Fruit fly (Drosophila melanogaster) whole organism, embryonic: ENCODE data around the gene NFAT.

ENCODE experiments used
- CG11504 ChIP-seq: fragments of 200-800 bp; sonication (Bioruptor generic); optimal IDR thresholded peaks from 3 replicates; lab custom pipeline; 2019; ENCODE audit warnings: missing biosample characterization, mild to moderate bottlenecking, missing genetic modification characterization, moderate library complexity
- CG11696 ChIP-seq: fragments of 200-800 bp; sonication (Bioruptor generic); IDR thresholded peaks from 2 replicates; pipeline ENCODE4 v1.3.6; 2022; ENCODE audit warnings: missing biosample characterization, missing genetic modification characterization
- CG11723 ChIP-seq: fragments of 200-800 bp; sonication (Bioruptor generic); optimal IDR thresholded peaks from 2 replicates; lab custom pipeline; 2017; ENCODE audit warnings: missing biosample characterization, mild to moderate bottlenecking, missing genetic modification characterization
- CG12104 ChIP-seq: fragments of 200-800 bp; sonication (Bioruptor generic); optimal IDR thresholded peaks from 3 replicates; lab custom pipeline; 2016; ENCODE audit warnings: missing biosample characterization, missing genetic modification characterization
- CG13775 ChIP-seq: fragments of 200-800 bp; sonication (Bioruptor generic); optimal IDR thresholded peaks from 3 replicates; lab custom pipeline; 2017; ENCODE audit warnings: missing biosample characterization, mild to moderate bottlenecking, missing genetic modification characterization
- CG14014 ChIP-seq: fragments of 200-800 bp; sonication (Bioruptor generic); IDR thresholded peaks from 2 replicates; pipeline ENCODE4 v1.3.6; 2022; ENCODE audit warnings: missing biosample characterization, missing genetic modification characterization
- CG15514 ChIP-seq: fragments of 200-800 bp; sonication (Bioruptor generic); optimal IDR thresholded peaks from 3 replicates; lab custom pipeline; 2017; ENCODE audit warnings: missing biosample characterization, missing genetic modification characterization, mild to moderate bottlenecking, moderate library complexity, missing genetic modification reagents
- CG16815 ChIP-seq: fragments of 200-800 bp; sonication (Bioruptor generic); optimal IDR thresholded peaks from 3 replicates; lab custom pipeline; 2017; ENCODE audit warnings: missing biosample characterization, mild to moderate bottlenecking, missing genetic modification characterization
- CG16863 ChIP-seq: fragments of 200-800 bp; sonication (Bioruptor generic); optimal IDR thresholded peaks from 3 replicates; lab custom pipeline; 2016; ENCODE audit warnings: missing biosample characterization, missing genetic modification characterization
- CG18599 ChIP-seq: fragments of 200-800 bp; sonication (Bioruptor generic); optimal IDR thresholded peaks from 3 replicates; lab custom pipeline; 2017; ENCODE audit warnings: missing biosample characterization, missing genetic modification characterization, mild to moderate bottlenecking, moderate library complexity, missing genetic modification reagents
- CG4282 ChIP-seq: fragments of 200-800 bp; sonication (Bioruptor generic); optimal IDR thresholded peaks from 2 replicates; lab custom pipeline; 2016; ENCODE audit warnings: missing biosample characterization, missing genetic modification characterization
- CG4404 ChIP-seq: fragments of 200-800 bp; sonication (Bioruptor generic); IDR thresholded peaks from 2 replicates; pipeline ENCODE4 v1.3.6; 2022; ENCODE audit warnings: missing biosample characterization, missing genetic modification characterization
- CG4707 ChIP-seq: fragments of 200-800 bp; sonication (Bioruptor generic); optimal IDR thresholded peaks from 2 replicates; lab custom pipeline; 2018; ENCODE audit warnings: missing biosample characterization, mild to moderate bottlenecking, missing genetic modification characterization, moderate library complexity
- CG7372 ChIP-seq: fragments of 200-800 bp; sonication (Bioruptor generic); IDR thresholded peaks from 2 replicates; pipeline ENCODE4 v1.3.6; 2022; ENCODE audit warnings: missing biosample characterization, missing genetic modification characterization
- CG7556 ChIP-seq: fragments of 200-800 bp; sonication (Bioruptor generic); optimal IDR thresholded peaks from 2 replicates; lab custom pipeline; 2017; ENCODE audit warnings: missing biosample characterization, mild to moderate bottlenecking, missing genetic modification characterization
- CG7786 ChIP-seq: fragments of 200-800 bp; sonication (Bioruptor generic); optimal IDR thresholded peaks from 2 replicates; lab custom pipeline; 2016; ENCODE audit warnings: missing biosample characterization, missing genetic modification characterization
- CG8388 ChIP-seq: fragments of 200-800 bp; sonication (Bioruptor generic); optimal IDR thresholded peaks from 2 replicates; lab custom pipeline; 2019; ENCODE audit warnings: missing biosample characterization, mild to moderate bottlenecking, missing genetic modification characterization, moderate library complexity
- CG9817 ChIP-seq: fragments of 200-800 bp; sonication (Bioruptor generic); optimal IDR thresholded peaks from 2 replicates; lab custom pipeline; 2018; ENCODE audit warnings: missing biosample characterization, mild to moderate bottlenecking, missing genetic modification characterization, moderate library complexity
- CTCF ChIP-seq: fragments of 200-800 bp; sonication (Bioruptor generic); optimal IDR thresholded peaks from 2 replicates; lab custom pipeline; 2017; ENCODE audit warnings: missing biosample characterization, mild to moderate bottlenecking, missing genetic modification characterization, moderate library complexity
- D ChIP-seq, 2 experiments: fragments of 200-800 bp in 1 of 2; fragments of >200 bp in 1 of 2; sonication (Bioruptor generic) in 1 of 2; optimal IDR thresholded peaks; 2 replicates in 1 of 2; 3 replicates in 1 of 2; lab custom pipeline; 2017; ENCODE audit warnings: mild to moderate bottlenecking in 1 of 2, missing biosample characterization in 1 of 2, missing genetic modification characterization in 1 of 2, missing genetic modification reagents in 1 of 2
- D19B ChIP-seq: fragments of 200-800 bp; sonication (Bioruptor generic); optimal IDR thresholded peaks from 2 replicates; lab custom pipeline; 2017; ENCODE audit warnings: missing biosample characterization, mild to moderate bottlenecking, missing genetic modification characterization
- Eip74EF ChIP-seq, 2 experiments: fragments of 200-800 bp in 1 of 2; fragments of >200 bp in 1 of 2; sonication (Bioruptor generic) in 1 of 2; optimal IDR thresholded peaks; 2 replicates each; lab custom pipeline; 2017 to 2019; ENCODE audit warnings: missing biosample characterization in 2 of 2, missing genetic modification characterization in 2 of 2, mild to moderate bottlenecking in 1 of 2, moderate library complexity in 1 of 2
- Fer3 ChIP-seq: fragments of 200-800 bp; sonication (Bioruptor generic); optimal IDR thresholded peaks from 2 replicates; lab custom pipeline; 2018; ENCODE audit warnings: missing biosample characterization, mild to moderate bottlenecking, missing genetic modification characterization, moderate library complexity
- H15 ChIP-seq: fragments of 200-800 bp; sonication (Bioruptor generic); IDR thresholded peaks from 3 replicates; pipeline ENCODE4 v1.3.6; 2022; ENCODE audit warnings: missing biosample characterization, missing genetic modification characterization
- Mad ChIP-seq: fragments of 200-800 bp; sonication (Bioruptor generic); optimal IDR thresholded peaks from 2 replicates; lab custom pipeline; 2016; ENCODE audit warnings: missing biosample characterization, missing genetic modification characterization
- NC2β ChIP-seq: fragments of 200-800 bp; sonication (Bioruptor generic); optimal IDR thresholded peaks from 2 replicates; lab custom pipeline; 2016; ENCODE audit warnings: missing biosample characterization, missing genetic modification characterization
- PHDP ChIP-seq: fragments of 200-800 bp; sonication (Bioruptor generic); optimal IDR thresholded peaks from 3 replicates; lab custom pipeline; 2018; ENCODE audit warnings: missing biosample characterization, mild to moderate bottlenecking, missing genetic modification characterization, moderate library complexity
- Poxn ChIP-seq: fragments of 200-800 bp; sonication (Bioruptor generic); IDR thresholded peaks from 2 replicates; pipeline ENCODE4 v1.3.6; 2022; ENCODE audit warnings: missing biosample characterization, missing genetic modification characterization
- Tbp ChIP-seq: fragments of >200 bp; optimal IDR thresholded peaks from 2 replicates; lab custom pipeline; 2018; ENCODE audit warnings: missing biosample characterization, missing genetic modification characterization
- Xrp1 ChIP-seq: fragments of 200-800 bp; sonication (Bioruptor generic); IDR thresholded peaks from 2 replicates; pipeline ENCODE4 v1.3.6; 2022; ENCODE audit warnings: missing biosample characterization, missing genetic modification characterization
- al ChIP-seq: fragments of 200-800 bp; sonication (Bioruptor generic); IDR thresholded peaks from 2 replicates; pipeline ENCODE4 v1.3.6; 2022; ENCODE audit warnings: missing biosample characterization, missing genetic modification characterization
- cato ChIP-seq: fragments of 200-800 bp; sonication (Bioruptor generic); optimal IDR thresholded peaks from 2 replicates; lab custom pipeline; 2016; ENCODE audit warnings: missing biosample characterization, missing genetic modification characterization, borderline replicate concordance
- crc ChIP-seq: fragments of 200-800 bp; sonication (Bioruptor generic); optimal IDR thresholded peaks from 2 replicates; lab custom pipeline; 2016; ENCODE audit warnings: missing biosample characterization, missing genetic modification characterization
- dimm ChIP-seq: fragments of 200-800 bp; sonication (Bioruptor generic); IDR thresholded peaks from 2 replicates; pipeline ENCODE4 v1.3.6; 2022; ENCODE audit warnings: missing biosample characterization, missing genetic modification characterization
- dmrt11E ChIP-seq: fragments of 200-800 bp; sonication (Bioruptor generic); optimal IDR thresholded peaks from 3 replicates; lab custom pipeline; 2018; ENCODE audit warnings: missing biosample characterization, mild to moderate bottlenecking, missing genetic modification characterization, moderate library complexity
- fd102C ChIP-seq: fragments of 200-800 bp; sonication (Bioruptor generic); optimal IDR thresholded peaks from 2 replicates; lab custom pipeline; 2018; ENCODE audit warnings: missing biosample characterization, mild to moderate bottlenecking, missing genetic modification characterization, moderate library complexity
- fu2 ChIP-seq: fragments of 200-800 bp; sonication (Bioruptor generic); optimal IDR thresholded peaks from 2 replicates; lab custom pipeline; 2016; ENCODE audit warnings: missing biosample characterization, missing genetic modification characterization
- grau ChIP-seq: fragments of 200-800 bp; optimal IDR thresholded peaks from 3 replicates; lab custom pipeline; 2019; ENCODE audit warnings: missing biosample characterization, mild to moderate bottlenecking, missing genetic modification characterization, moderate library complexity
- gsb-n ChIP-seq: fragments of 200-800 bp; sonication (Bioruptor generic); optimal IDR thresholded peaks from 3 replicates; lab custom pipeline; 2018; ENCODE audit warnings: missing biosample characterization, mild to moderate bottlenecking, missing genetic modification characterization
- h ChIP-seq: fragments of >200 bp; optimal IDR thresholded peaks from 2 replicates; lab custom pipeline; 2017
- ken ChIP-seq: fragments of 200-800 bp; sonication (Bioruptor generic); IDR thresholded peaks from 3 replicates; pipeline ENCODE4 v1.3.6; 2022; ENCODE audit warnings: missing biosample characterization, missing genetic modification characterization
- kni ChIP-seq: fragments of 200-800 bp; sonication (Bioruptor generic); optimal IDR thresholded peaks from 3 replicates; lab custom pipeline; 2017; ENCODE audit warnings: mild to moderate bottlenecking, missing biosample characterization, missing genetic modification reagents, missing genetic modification characterization
- lab ChIP-seq: fragments of 200-800 bp; sonication (Bioruptor generic); optimal IDR thresholded peaks from 3 replicates; lab custom pipeline; 2017; ENCODE audit warnings: missing biosample characterization, missing genetic modification characterization, mild to moderate bottlenecking, moderate library complexity, missing genetic modification reagents
- mirr ChIP-seq: fragments of 200-800 bp; sonication (Bioruptor generic); optimal IDR thresholded peaks from 3 replicates; lab custom pipeline; 2018; ENCODE audit warnings: missing biosample characterization, mild to moderate bottlenecking, missing genetic modification characterization
- nerfin-1 ChIP-seq: fragments of 200-800 bp; sonication (Bioruptor generic); optimal IDR thresholded peaks from 3 replicates; lab custom pipeline; 2019; ENCODE audit warnings: missing biosample characterization, mild to moderate bottlenecking, missing genetic modification characterization, moderate library complexity
- oc ChIP-seq: fragments of 200-800 bp; sonication (Bioruptor generic); optimal IDR thresholded peaks from 2 replicates; lab custom pipeline; 2018; ENCODE audit warnings: missing biosample characterization, mild to moderate bottlenecking, missing genetic modification characterization, moderate library complexity
- onecut ChIP-seq: fragments of 200-800 bp; sonication (Bioruptor generic); IDR thresholded peaks from 2 replicates; pipeline ENCODE4 v1.3.6; 2022; ENCODE audit warnings: missing biosample characterization, missing genetic modification characterization
- phol ChIP-seq: fragments of 200-800 bp; sonication (Bioruptor generic); optimal IDR thresholded peaks from 3 replicates; lab custom pipeline; 2018; ENCODE audit warnings: missing biosample characterization, mild to moderate bottlenecking, missing genetic modification characterization, moderate library complexity
- seq ChIP-seq: fragments of 200-800 bp; sonication (Bioruptor generic); IDR thresholded peaks from 2 replicates; pipeline ENCODE4 v1.3.6; 2022; ENCODE audit warnings: missing biosample characterization, missing genetic modification characterization
- tap ChIP-seq: fragments of 200-800 bp; optimal IDR thresholded peaks from 3 replicates; lab custom pipeline; 2019; ENCODE audit warnings: missing biosample characterization, mild to moderate bottlenecking, missing genetic modification characterization, moderate library complexity
- vfl ChIP-seq: fragments of 200-800 bp; sonication (Bioruptor generic); optimal IDR thresholded peaks from 2 replicates; lab custom pipeline; 2016; ENCODE audit warnings: missing biosample characterization, missing genetic modification characterization
- vnd ChIP-seq: fragments of 200-800 bp; sonication (Bioruptor generic); IDR thresholded peaks from 3 replicates; pipeline ENCODE4 v1.3.6; 2022; ENCODE audit warnings: missing biosample characterization, missing genetic modification characterization; ENCODE audit not compliant: partially characterized antibody

NFAT gene

dm6 chrX:13679565-13679964 is 55.0 kb downstream of the NFAT start (continued):
- TF ChIP-seq CG9817, result peak; percentile 24
- peak; percentile 45 for TF ChIP-seq CG8388 (GFP tag; lab: Kevin White, UChicago)
- TF ChIP-seq ken (GFP tag; lab: Robert Waterston, UW), result no peak
- TF ChIP-seq mirr, result no peak
- no peak for TF ChIP-seq D19B (GFP tag; lab: Kevin White, UChicago)
- no peak for TF ChIP-seq Eip74EF (GFP tag; optimal IDR thresholded peaks at IDR 0.05; lab: Kevin White, UChicago)
- no peak for TF ChIP-seq gsb-n (tag; lab: Kevin White, UChicago)
- no peak for TF ChIP-seq crc (GFP tag; lab: Kevin White, UChicago)
- no peak for TF ChIP-seq CG4404 (GFP tag; lab: Robert Waterston, UW)
- peak; percentile 6 for TF ChIP-seq nerfin-1
- no peak for TF ChIP-seq CG15514 (GFP tag; lab: Kevin White, UChicago)
- no peak for TF ChIP-seq dimm
- TF ChIP-seq Tbp (GFP tag; lab: Kevin White, UChicago), result no peak
- no peak for TF ChIP-seq fd102C (GFP tag; lab: Kevin White, UChicago)
- no peak for TF ChIP-seq h (lab: Kevin White, UChicago)
- no peak for TF ChIP-seq NC2β (GFP tag; lab: Kevin White, UChicago)
- TF ChIP-seq fu2, result no peak
- peak; percentile 10 for TF ChIP-seq CG18599 (GFP tag; lab: Kevin White, UChicago)
- no peak for TF ChIP-seq vfl (GFP tag; lab: Kevin White, UChicago)
- peak; percentile 35 for TF ChIP-seq CG7556 (GFP tag; lab: Kevin White, UChicago)
- no peak for TF ChIP-seq CG12104
- TF ChIP-seq dmrt11E (tag; lab: Kevin White, UChicago), result peak; percentile 46
- no peak for TF ChIP-seq CG7372 (GFP tag; lab: Robert Waterston, UW)
- no peak for TF ChIP-seq vnd (GFP tag; lab: Robert Waterston, UW)
- peak; percentile 44 for TF ChIP-seq phol (tag; lab: Kevin White, UChicago)
- no peak for TF ChIP-seq CG16815 (GFP tag; lab: Kevin White, UChicago)
- no peak for TF ChIP-seq kni (GFP tag; lab: Kevin White, UChicago)
- no peak for TF ChIP-seq seq
- TF ChIP-seq CG14014 (GFP tag; lab: Robert Waterston, UW), result 0 out of 2 replicates have a peak, but pooled peaks have one; percentile 27
- TF ChIP-seq CTCF (GFP tag; lab: Kevin White, UChicago), result no peak
- TF ChIP-seq CG16863 (GFP tag; lab: Kevin White, UChicago), result no peak
- no peak for TF ChIP-seq lab (GFP tag; lab: Kevin White, UChicago)
- TF ChIP-seq CG7786 (GFP tag; lab: Kevin White, UChicago), result no peak
- no peak for TF ChIP-seq CG11696 (GFP tag; lab: Robert Waterston, UW)
- TF ChIP-seq D (optimal IDR thresholded peaks at IDR 0.05; lab: Kevin White, UChicago), result no peak
- peak; percentile 9 for TF ChIP-seq D (GFP tag; optimal IDR thresholded peaks at IDR 0.05; lab: Kevin White, UChicago)
- TF ChIP-seq Mad (GFP tag; lab: Kevin White, UChicago), result no peak
- TF ChIP-seq grau (tag; lab: Kevin White, UChicago), result peak; percentile 28
- no peak for TF ChIP-seq CG4707
- TF ChIP-seq CG11504 (tag; lab: Kevin White, UChicago), result peak; percentile 58
- peak; percentile 19 for TF ChIP-seq Fer3 (tag; lab: Kevin White, UChicago)
- no peak for TF ChIP-seq onecut (GFP tag; lab: Robert Waterston, UW)
- TF ChIP-seq tap, result no peak
- TF ChIP-seq cato (GFP tag; lab: Kevin White, UChicago), result no peak
- TF ChIP-seq Xrp1, result peak; percentile 16; the same call in 1 of the 2 replicates
- no peak for TF ChIP-seq CG4282 (GFP tag; lab: Kevin White, UChicago)
- TF ChIP-seq CG13775 (GFP tag; lab: Kevin White, UChicago), result no peak
- no peak for TF ChIP-seq Poxn (GFP tag; lab: Robert Waterston, UW)
- TF ChIP-seq al (GFP tag; lab: Robert Waterston, UW), result no peak
- no peak for TF ChIP-seq CG11723
- TF ChIP-seq oc (tag; lab: Kevin White, UChicago), result no peak
- TF ChIP-seq H15 (GFP tag; lab: Robert Waterston, UW), result no peak
- TF ChIP-seq PHDP (tag; lab: Kevin White, UChicago), result peak; percentile 62
